Worm (Caenorhabditis elegans) whole organism, late embryonic: ENCODE results near the gene Y71H2AM.14.

Experiments used
- C08G9.2 ChIP-seq: sonication (generic microtip); optimal IDR thresholded peaks from 2 replicates; lab custom pipeline; 2016; ENCODE audit warnings: mild to moderate bottlenecking, missing genetic modification characterization, moderate library complexity, missing compliant biosample characterization
- C38D4.7 ChIP-seq: fragments of 200-800 bp; sonication (Bioruptor generic); optimal IDR thresholded peaks from 2 replicates; lab custom pipeline; 2018; ENCODE audit warnings: mild to moderate bottlenecking, missing genetic modification characterization, moderate library complexity, missing compliant biosample characterization
- F13H6.1 ChIP-seq: sonication (generic microtip); optimal IDR thresholded peaks from 2 replicates; lab custom pipeline; 2016; ENCODE audit warnings: missing genetic modification characterization, missing compliant biosample characterization
- K09A11.1 ChIP-seq: sonication (generic microtip); optimal IDR thresholded peaks from 2 replicates; lab custom pipeline; 2017; ENCODE audit warnings: antibody characterized with exemption, mild to moderate bottlenecking, missing genetic modification characterization, missing compliant biosample characterization; ENCODE audit not compliant: insufficient read depth
- ahr-1 ChIP-seq: sonication (generic microtip); optimal IDR thresholded peaks from 2 replicates; lab custom pipeline; 2016; ENCODE audit warnings: missing genetic modification characterization, missing compliant biosample characterization
- ama-1 ChIP-seq: fragments of 150-350 bp; optimal IDR thresholded peaks from 2 replicates; lab custom pipeline; 2014
- ceh-14 ChIP-seq: sonication (generic microtip); optimal IDR thresholded peaks from 2 replicates; lab custom pipeline; 2016; ENCODE audit warnings: missing genotype, missing genetic modification characterization, missing compliant biosample characterization
- ceh-19 ChIP-seq: fragments of 200-800 bp; sonication (Bioruptor generic); optimal IDR thresholded peaks from 2 replicates; lab custom pipeline; 2018; ENCODE audit warnings: mild to moderate bottlenecking, missing genetic modification characterization, missing compliant biosample characterization
- ceh-2 ChIP-seq: sonication (generic microtip); optimal IDR thresholded peaks from 2 replicates; lab custom pipeline; 2016; ENCODE audit warnings: missing genotype, missing genetic modification characterization, missing compliant biosample characterization
- ceh-22 ChIP-seq: sonication (generic microtip); optimal IDR thresholded peaks from 2 replicates; lab custom pipeline; 2017; ENCODE audit warnings: missing biosample characterization, missing genetic modification characterization
- ceh-30 ChIP-seq: fragments of 150-350 bp; optimal IDR thresholded peaks from 2 replicates; lab custom pipeline; 2014; ENCODE audit warnings: missing biosample characterization, missing genetic modification characterization
- ceh-31 ChIP-seq: sonication (generic microtip); optimal IDR thresholded peaks from 2 replicates; lab custom pipeline; 2016; ENCODE audit warnings: missing genetic modification characterization, missing compliant biosample characterization
- ceh-34 ChIP-seq: sonication (generic microtip); optimal IDR thresholded peaks from 2 replicates; lab custom pipeline; 2016; ENCODE audit warnings: mild to moderate bottlenecking, missing genetic modification characterization, missing compliant biosample characterization
- che-1 ChIP-seq: sonication (generic microtip); optimal IDR thresholded peaks from 2 replicates; lab custom pipeline; 2016; ENCODE audit warnings: mild to moderate bottlenecking, missing genetic modification characterization, missing compliant biosample characterization
- dve-1 ChIP-seq: sonication (generic microtip); optimal IDR thresholded peaks from 2 replicates; lab custom pipeline; 2017; ENCODE audit warnings: antibody characterized with exemption, mild to moderate bottlenecking, missing genetic modification characterization, missing compliant biosample characterization
- ets-4 ChIP-seq: sonication (generic microtip); optimal IDR thresholded peaks from 2 replicates; lab custom pipeline; 2016; ENCODE audit warnings: missing genetic modification characterization, missing compliant biosample characterization
- fkh-10 ChIP-seq: fragments of 150-350 bp; optimal IDR thresholded peaks from 2 replicates; lab custom pipeline; 2014; ENCODE audit warnings: missing biosample characterization, missing genetic modification reagents, missing genetic modification characterization
- gmeb-2 ChIP-seq: sonication (generic microtip); optimal IDR thresholded peaks from 2 replicates; lab custom pipeline; 2016; ENCODE audit warnings: missing genetic modification characterization, inconsistent platforms, missing compliant biosample characterization
- hlh-15 ChIP-seq: sonication (generic microtip); optimal IDR thresholded peaks from 2 replicates; lab custom pipeline; 2016; ENCODE audit warnings: missing genetic modification characterization, missing compliant biosample characterization
- hlh-30 ChIP-seq: sonication (generic microtip); optimal IDR thresholded peaks from 2 replicates; lab custom pipeline; 2017; ENCODE audit warnings: antibody characterized with exemption, missing genetic modification characterization, missing compliant biosample characterization; ENCODE audit not compliant: insufficient read depth
- lim-6 ChIP-seq: sonication (generic microtip); optimal IDR thresholded peaks from 2 replicates; lab custom pipeline; 2016; ENCODE audit warnings: missing genetic modification characterization, missing compliant biosample characterization
- lin-11 ChIP-seq: fragments of 200-800 bp; sonication (Bioruptor generic); optimal IDR thresholded peaks from 2 replicates; lab custom pipeline; 2018; ENCODE audit warnings: mild to moderate bottlenecking, missing genetic modification characterization, missing compliant biosample characterization
- madf-2 ChIP-seq: sonication (generic microtip); optimal IDR thresholded peaks from 2 replicates; lab custom pipeline; 2017; ENCODE audit warnings: missing genetic modification characterization, missing compliant biosample characterization
- mec-3 ChIP-seq: sonication (generic microtip); optimal IDR thresholded peaks from 2 replicates; lab custom pipeline; 2016; ENCODE audit warnings: borderline replicate concordance, missing genetic modification characterization, missing compliant biosample characterization
- nfya-1 ChIP-seq: sonication (generic microtip); optimal IDR thresholded peaks from 2 replicates; lab custom pipeline; 2017; ENCODE audit warnings: missing genetic modification characterization, mild to moderate bottlenecking, missing compliant biosample characterization, antibody characterized with exemption, moderate library complexity
- nhr-11 ChIP-seq: fragments of 150-350 bp; optimal IDR thresholded peaks from 2 replicates; lab custom pipeline; 2014; ENCODE audit warnings: missing biosample characterization, missing genetic modification characterization
- npax-4 ChIP-seq: sonication (generic microtip); optimal IDR thresholded peaks from 2 replicates; lab custom pipeline; 2016; ENCODE audit warnings: missing genetic modification characterization, missing compliant biosample characterization
- pat-9 ChIP-seq: fragments of 200-800 bp; sonication (Bioruptor generic); optimal IDR thresholded peaks from 2 replicates; lab custom pipeline; 2018; ENCODE audit warnings: mild to moderate bottlenecking, missing genetic modification characterization, moderate library complexity, missing compliant biosample characterization
- pha-4 ChIP-seq: fragments of 150-350 bp; optimal IDR thresholded peaks from 2 replicates; lab custom pipeline; 2018; ENCODE audit warnings: missing biosample characterization, missing genetic modification reagents, missing genetic modification characterization
- rnt-1 ChIP-seq: sonication (generic microtip); optimal IDR thresholded peaks from 2 replicates; lab custom pipeline; 2016; ENCODE audit warnings: missing genetic modification characterization, missing compliant biosample characterization
- sdc-2 ChIP-seq: sonication (generic microtip); optimal IDR thresholded peaks from 2 replicates; lab custom pipeline; 2016; ENCODE audit warnings: missing genotype, missing genetic modification characterization, missing compliant biosample characterization
- sox-4 ChIP-seq: sonication (generic microtip); optimal IDR thresholded peaks from 2 replicates; lab custom pipeline; 2017; ENCODE audit warnings: mild to moderate bottlenecking, missing genetic modification characterization, inconsistent platforms, missing compliant biosample characterization
- syd-9 ChIP-seq: sonication (generic microtip); optimal IDR thresholded peaks from 2 replicates; lab custom pipeline; 2016; ENCODE audit warnings: mild to moderate bottlenecking, missing genetic modification characterization, moderate library complexity, missing compliant biosample characterization
- ttx-3 ChIP-seq: sonication (generic microtip); optimal IDR thresholded peaks from 2 replicates; lab custom pipeline; 2016; ENCODE audit warnings: missing genetic modification reagents, missing genetic modification characterization, missing compliant biosample characterization
- unc-3 ChIP-seq, 2 experiments: fragments of 200-800 bp in 1 of 2; sonication (Bioruptor generic) in 1 of 2; sonication (generic microtip) in 1 of 2; conservative IDR thresholded peaks in 1 of 2; optimal IDR thresholded peaks in 1 of 2; 2 replicates each; pipeline versions ENCODE4 v1.3.6 to Lab custom; 2016 to 2022; ENCODE audit warnings: missing compliant biosample characterization in 2 of 2, missing genetic modification characterization in 2 of 2, missing genetic modification reagents in 1 of 2
- unc-42 ChIP-seq: sonication (generic microtip); optimal IDR thresholded peaks from 2 replicates; lab custom pipeline; 2016; ENCODE audit warnings: missing genotype, missing genetic modification characterization, missing compliant biosample characterization
- zip-5 ChIP-seq: sonication (generic microtip); optimal IDR thresholded peaks from 2 replicates; lab custom pipeline; 2016; ENCODE audit warnings: missing genetic modification characterization, missing compliant biosample characterization

Y71H2AM.14 gene

DNA sequence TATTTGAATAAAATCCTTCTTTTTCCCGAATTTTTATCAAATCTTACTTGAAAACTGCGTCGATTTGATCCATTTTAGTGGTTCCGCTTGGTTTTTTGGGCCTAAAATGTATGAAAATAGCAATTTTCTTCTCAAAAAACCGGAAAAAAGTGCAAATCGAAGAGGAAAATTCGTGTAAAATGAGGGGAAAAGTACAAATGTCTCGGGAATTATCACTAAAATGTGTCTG, 21.5 kb downstream of the Y71H2AM.14 start, which contains the start of gene Y71H2AM.11:
Gene Y71H2AM.11, minus strand, starts transcription at position 101 of the 229 bp plus-strand sequence.
- no peak for TF ChIP-seq hlh-30
- no peak for TF ChIP-seq mec-3 (tag; lab: Kevin White, UChicago)
- TF ChIP-seq unc-3 (GFP tag; conservative IDR thresholded peaks at IDR 0.05; lab: Robert Waterston, UW), result no peak
- TF ChIP-seq unc-3 (tag; optimal IDR thresholded peaks at IDR 0.05; lab: Kevin White, UChicago), result no peak
- no peak for TF ChIP-seq F13H6.1 (tag; lab: Kevin White, UChicago)
- TF ChIP-seq nfya-1 (tag; lab: Kevin White, UChicago), result no peak
- no peak for TF ChIP-seq ama-1 (lab: Kevin White, UChicago)
- TF ChIP-seq dve-1 (tag; lab: Kevin White, UChicago), result no peak
- no peak for TF ChIP-seq ceh-22
- no peak for TF ChIP-seq lin-11 (tag; lab: Kevin White, UChicago)
- no peak for TF ChIP-seq unc-42
- TF ChIP-seq fkh-10 (GFP tag; lab: Kevin White, UChicago), result no peak
- no peak for TF ChIP-seq lim-6 (tag; lab: Kevin White, UChicago)
- TF ChIP-seq ceh-19 (GFP tag; lab: Kevin White, UChicago), result no peak
- no peak for TF ChIP-seq ceh-30
- TF ChIP-seq, all 69 proteins: peak for 0

DNA sequence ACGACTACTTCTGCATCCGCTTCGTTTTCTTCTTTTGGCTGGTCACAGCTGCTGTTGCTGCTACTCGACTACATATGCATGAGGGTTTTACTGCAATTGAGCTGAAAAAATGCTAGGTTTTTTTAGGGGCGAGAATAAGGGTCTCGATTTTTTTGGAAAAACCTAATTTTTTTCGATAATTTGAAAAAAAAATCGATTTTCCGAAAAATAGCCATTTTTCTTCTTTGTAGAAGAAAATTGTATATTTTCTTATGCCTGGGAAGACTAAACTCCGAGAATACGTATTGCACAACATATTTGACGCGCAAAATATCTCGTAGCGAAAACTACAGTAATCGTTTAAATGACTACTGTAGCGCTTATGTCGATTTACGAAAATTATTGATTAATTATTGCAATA, 29.9 kb downstream of the Y71H2AM.14 start, which contains the start of gene tmem-132:
Gene tmem-132, minus strand, starts transcription at position 101 of the 400 bp plus-strand sequence.
- TF ChIP-seq ets-4 (no peak), K09A11.1 (no peak), C08G9.2 (tag; lab: Kevin White, UChicago) (no peak), ahr-1 (tag; lab: Kevin White, UChicago) (no peak), madf-2 (tag; lab: Kevin White, UChicago) (no peak), syd-9 (tag; lab: Kevin White, UChicago) (no peak), che-1 (tag; lab: Kevin White, UChicago) (no peak), sdc-2 (tag; lab: Kevin White, UChicago) (no peak), hlh-15 (tag; lab: Kevin White, UChicago) (no peak), ceh-31 (no peak)

DNA sequence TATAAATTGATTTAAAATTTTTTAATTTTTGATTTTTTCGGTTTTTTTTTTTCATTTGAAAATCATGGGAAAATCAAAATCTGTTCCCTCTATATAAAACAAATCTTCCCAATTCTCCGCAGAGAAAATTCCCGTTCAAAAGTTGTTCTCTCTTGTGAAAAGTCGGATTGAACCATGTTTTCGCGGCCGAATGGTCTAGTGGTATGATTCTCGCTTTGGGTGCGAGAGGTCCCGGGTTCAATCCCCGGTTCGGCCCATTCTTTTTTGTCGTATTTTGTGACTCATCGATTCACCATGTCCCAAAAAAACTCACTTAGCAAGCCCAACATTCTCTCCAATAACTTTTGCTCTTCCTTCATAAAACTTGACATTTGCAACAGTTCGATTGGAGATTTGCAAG, 34.9 kb downstream of the Y71H2AM.14 start:
- TF ChIP-seq pha-4 (tag; lab: Kevin White, UChicago), result no peak
- TF ChIP-seq unc-42, result no peak
- no peak for TF ChIP-seq zip-5
- no peak for TF ChIP-seq pat-9 (tag; lab: Kevin White, UChicago)
- TF ChIP-seq gmeb-2, result no peak
- TF ChIP-seq ceh-19 (GFP tag; lab: Kevin White, UChicago), result no peak
- TF ChIP-seq ttx-3 (tag; lab: Kevin White, UChicago), result no peak
- TF ChIP-seq ets-4, result no peak
- TF ChIP-seq lim-6 (tag; lab: Kevin White, UChicago), result no peak

DNA sequence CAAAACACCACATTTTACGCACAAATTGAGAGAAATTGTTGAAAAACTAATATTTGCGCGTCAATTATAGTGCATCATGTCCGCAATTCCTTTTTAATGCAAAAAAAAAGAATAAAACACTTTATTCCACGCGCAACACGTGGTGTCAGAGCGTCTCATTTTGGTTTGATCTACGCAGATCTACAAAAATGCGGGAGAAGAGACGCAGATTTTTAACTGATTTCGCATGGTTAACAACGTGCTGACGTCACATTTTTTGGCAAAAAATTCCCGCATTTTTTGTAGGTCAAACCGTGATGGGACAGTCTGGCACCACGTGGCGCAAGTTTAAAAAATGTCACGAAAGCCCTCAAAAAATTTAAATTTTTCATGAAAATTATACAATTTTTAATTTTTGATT, 36.2 kb downstream of the Y71H2AM.14 start:
- TF ChIP-seq che-1 (tag; lab: Kevin White, UChicago), result no peak

DNA sequence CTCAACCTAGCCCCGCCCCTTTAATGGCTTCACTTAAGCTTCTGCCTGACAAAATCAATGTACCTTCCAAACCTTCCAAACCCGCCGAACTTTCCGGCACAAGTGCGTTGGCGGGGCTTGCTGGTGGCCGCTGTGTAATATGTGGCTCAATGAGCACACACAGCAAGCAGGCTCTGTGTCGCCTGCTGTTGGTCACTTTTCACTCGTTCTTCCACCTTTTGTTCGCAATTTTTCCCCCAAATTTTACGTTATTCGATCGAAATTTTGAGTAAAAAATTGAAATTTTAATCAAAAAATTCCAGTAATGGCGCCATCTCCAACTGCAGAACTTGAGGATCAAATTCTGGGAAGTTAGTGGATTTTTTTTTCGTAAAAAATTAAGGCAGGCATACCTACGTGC, 45.8 kb downstream of the Y71H2AM.14 start, which contains the start of gene set-27:
Gene set-27, plus strand, starts transcription at position 301 of the 400 bp plus-strand sequence.
- TF ChIP-seq K09A11.1 (no peak), C38D4.7 (no peak), ceh-14 (no peak), ceh-2 (tag; lab: Kevin White, UChicago) (no peak), npax-4 (tag; lab: Kevin White, UChicago) (no peak), ceh-34 (tag; lab: Kevin White, UChicago) (no peak), rnt-1 (tag; lab: Kevin White, UChicago) (no peak), sox-4 (tag; lab: Kevin White, UChicago) (no peak), lin-11 (tag; lab: Kevin White, UChicago) (no peak), pha-4 (tag; lab: Kevin White, UChicago) (no peak), che-1 (tag; lab: Kevin White, UChicago) (no peak), nhr-11 (no peak)
